Worm (Caenorhabditis elegans): ENCODE data around the gene cand-1.

DNA sequence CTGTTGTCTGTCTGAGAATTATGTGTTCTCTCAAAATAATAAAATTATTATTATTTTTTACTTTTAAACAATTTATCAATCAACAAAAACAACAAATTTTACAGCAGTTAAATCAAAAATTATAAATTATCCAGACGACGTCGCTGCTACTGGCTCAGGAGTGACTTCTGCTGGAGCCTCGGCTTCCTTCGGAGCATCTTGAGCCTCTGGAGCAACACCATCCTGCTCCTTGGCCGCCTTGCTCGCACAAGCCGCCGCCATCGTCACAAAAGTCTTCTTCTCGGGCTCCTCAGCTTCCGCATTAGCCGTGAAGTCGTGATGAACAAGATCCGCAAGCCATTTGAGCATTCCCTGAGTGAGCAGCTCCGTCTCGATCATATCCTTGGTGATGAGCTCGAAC is 10.0 kb upstream of the cand-1 start:
- no peak for TF ChIP-seq ceh-82 (tag; optimal IDR thresholded peaks at IDR 0.05)
- TF ChIP-seq lin-39 (tag; optimal IDR thresholded peaks at IDR 0.05), result no peak
- no peak for TF ChIP-seq nhr-76 (tag; optimal IDR thresholded peaks at IDR 0.05)
- TF ChIP-seq snpc-4 (tag; optimal IDR thresholded peaks at IDR 0.05), result no peak
- TF ChIP-seq elt-1 (tag; optimal IDR thresholded peaks at IDR 0.05), result no peak
- no peak for TF ChIP-seq zag-1 (tag; optimal IDR thresholded peaks at IDR 0.05)
- no peak for TF ChIP-seq mml-1 (tag; optimal IDR thresholded peaks at IDR 0.05)
- TF ChIP-seq nhr-28 (tag; optimal IDR thresholded peaks at IDR 0.05), result no peak
- no peak for TF ChIP-seq ceh-16 (tag; optimal IDR thresholded peaks at IDR 0.05)
- no peak for TF ChIP-seq pha-4 (tag; optimal IDR thresholded peaks at IDR 0.05)
- no peak for TF ChIP-seq R02D3.7 (tag; optimal IDR thresholded peaks at IDR 0.05)
- no peak for TF ChIP-seq nhr-67 (tag; optimal IDR thresholded peaks at IDR 0.05)
